Worm (Caenorhabditis elegans) whole organism, L4/young adult: ENCODE measurements around the gene sdz-21.

Source experiments
- dao-5 ChIP-seq: sonication (generic microtip); optimal IDR thresholded peaks from 2 replicates; lab custom pipeline; 2016; ENCODE audit warnings: missing genotype, missing genetic modification characterization, moderate library complexity, missing compliant biosample characterization
- him-1 ChIP-seq: sonication (generic microtip); optimal IDR thresholded peaks from 2 replicates; lab custom pipeline; 2016; ENCODE audit warnings: missing genotype, missing genetic modification reagents, missing genetic modification characterization, missing compliant biosample characterization

ce11 chrIII:5614648-5615047 is 42.2 kb downstream of the sdz-21 start, which contains the start of gene basl-1:
- no peak for TF ChIP-seq dao-5 (tag; lab: Kevin White, UChicago)
- no peak for TF ChIP-seq him-1 (tag; lab: Kevin White, UChicago)
